Fruit fly (Drosophila melanogaster) whole organism: ENCODE measurements around the gene Ugt37E1.

Experiments
- CG8478 ChIP-seq: fragments of >200 bp; optimal IDR thresholded peaks from 2 replicates; lab custom pipeline; 2018; ENCODE audit warnings: inconsistent platforms
- EcR ChIP-seq, 2 experiments: fragments of >200 bp; optimal IDR thresholded peaks; 2 replicates each; lab custom pipeline; 2017; ENCODE audit warnings: missing biosample characterization in 2 of 2, missing genetic modification characterization in 2 of 2, missing genetic modification reagents in 2 of 2
- pan ChIP-seq: fragments of >200 bp; optimal IDR thresholded peaks from 2 replicates; lab custom pipeline; 2017
- psq ChIP-seq: fragments of >200 bp; optimal IDR thresholded peaks from 2 replicates; lab custom pipeline; 2017
- usp ChIP-seq: fragments of >200 bp; optimal IDR thresholded peaks from 2 replicates; lab custom pipeline; 2017; ENCODE audit warnings: missing biosample characterization, missing genetic modification characterization, mixed read lengths

DNA sequence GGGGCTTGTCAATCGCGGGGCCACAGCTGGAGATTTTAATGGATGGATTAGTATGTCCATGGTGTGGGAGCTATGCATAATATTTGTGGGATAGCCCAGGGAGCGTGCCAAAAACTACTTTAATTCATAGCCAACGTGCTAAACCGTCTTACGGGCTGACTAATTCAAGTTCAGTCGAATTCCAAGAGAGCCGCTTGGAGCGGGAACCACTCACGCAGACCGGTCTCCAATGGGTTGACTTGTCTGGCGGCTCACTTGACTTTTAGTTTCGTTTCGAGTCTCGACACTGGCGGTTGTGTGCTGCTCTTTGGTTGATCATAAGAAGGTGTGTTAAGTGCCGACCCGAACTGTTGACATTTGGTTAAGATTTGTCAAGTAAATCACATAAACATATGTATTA lies 42.3 kb upstream of the Ugt37E1 start, which contains the start of gene yellow-b:
- TF ChIP-seq psq (lab: Kevin White, UChicago), result no peak
- TF ChIP-seq usp (GFP tag; lab: Kevin White, UChicago), result no peak
- no peak for TF ChIP-seq pan (lab: Kevin White, UChicago)
- TF ChIP-seq CG8478 (lab: Kevin White, UChicago), result no peak
- no peak for TF ChIP-seq EcR (GFP tag; optimal IDR thresholded peaks at IDR 0.05; lab: Kevin White, UChicago)
